Fruit fly (Drosophila melanogaster) whole organism, embryonic: ENCODE data around the gene beta4GalNAcTB.

ENCODE experiments used
- Antp ChIP-seq: fragments of 200-800 bp; sonication (Bioruptor generic); optimal IDR thresholded peaks from 3 replicates; lab custom pipeline; 2016; ENCODE audit warnings: missing biosample characterization, missing genetic modification characterization
- Asciz ChIP-seq: fragments of 200-800 bp; sonication (Bioruptor generic); optimal IDR thresholded peaks from 2 replicates; lab custom pipeline; 2017; ENCODE audit warnings: missing biosample characterization, mild to moderate bottlenecking, missing genetic modification characterization, missing genetic modification reagents
- B-H1 ChIP-seq: fragments of 200-800 bp; sonication (Bioruptor generic); IDR thresholded peaks from 3 replicates; pipeline ENCODE4 v1.3.6; 2022; ENCODE audit warnings: missing biosample characterization, missing genetic modification characterization
- C15 ChIP-seq: fragments of 200-800 bp; sonication (Bioruptor generic); IDR thresholded peaks from 3 replicates; pipeline ENCODE4 v1.3.6; 2022; ENCODE audit warnings: missing biosample characterization, missing genetic modification characterization
- CG12071 ChIP-seq: fragments of 200-800 bp; sonication (Bioruptor generic); optimal IDR thresholded peaks from 3 replicates; lab custom pipeline; 2018; ENCODE audit warnings: missing biosample characterization, mild to moderate bottlenecking, missing genetic modification characterization
- CG12299 ChIP-seq: fragments of 200-800 bp; sonication (Bioruptor generic); optimal IDR thresholded peaks from 2 replicates; lab custom pipeline; 2018; ENCODE audit warnings: missing biosample characterization, mild to moderate bottlenecking, missing genetic modification characterization
- CG12659 ChIP-seq: fragments of 200-800 bp; sonication (Bioruptor generic); optimal IDR thresholded peaks from 3 replicates; lab custom pipeline; 2017; ENCODE audit warnings: mild to moderate bottlenecking, missing biosample characterization, missing genetic modification reagents, missing genetic modification characterization
- CG12769 ChIP-seq: fragments of 200-800 bp; sonication (Bioruptor generic); optimal IDR thresholded peaks from 2 replicates; lab custom pipeline; 2019; ENCODE audit warnings: missing biosample characterization, mild to moderate bottlenecking, missing genetic modification characterization, moderate library complexity
- CG15011 ChIP-seq: fragments of 200-800 bp; sonication (Bioruptor generic); optimal IDR thresholded peaks from 3 replicates; lab custom pipeline; 2018; ENCODE audit warnings: missing biosample characterization, mild to moderate bottlenecking, missing genetic modification characterization
- CG15073 ChIP-seq: fragments of 200-800 bp; sonication (Bioruptor generic); optimal IDR thresholded peaks from 2 replicates; lab custom pipeline; 2016; ENCODE audit warnings: missing biosample characterization, missing genetic modification characterization
- CG16813 ChIP-seq: fragments of 200-800 bp; sonication (Bioruptor generic); IDR thresholded peaks from 3 replicates; pipeline ENCODE4 v1.3.6; 2022; ENCODE audit warnings: missing biosample characterization, missing genetic modification characterization; ENCODE audit not compliant: partially characterized antibody
- CG16815 ChIP-seq: fragments of 200-800 bp; sonication (Bioruptor generic); optimal IDR thresholded peaks from 3 replicates; lab custom pipeline; 2017; ENCODE audit warnings: missing biosample characterization, mild to moderate bottlenecking, missing genetic modification characterization
- CG18619 ChIP-seq: fragments of 200-800 bp; sonication (Bioruptor generic); optimal IDR thresholded peaks from 3 replicates; lab custom pipeline; 2017; ENCODE audit warnings: missing biosample characterization, mild to moderate bottlenecking, missing genetic modification characterization
- CG2116 ChIP-seq: fragments of 200-800 bp; sonication (Bioruptor generic); optimal IDR thresholded peaks from 3 replicates; lab custom pipeline; 2018; ENCODE audit warnings: missing biosample characterization, mild to moderate bottlenecking, missing genetic modification characterization
- CG2120 ChIP-seq: fragments of 200-800 bp; sonication (Bioruptor generic); optimal IDR thresholded peaks from 3 replicates; lab custom pipeline; 2016; ENCODE audit warnings: missing biosample characterization, missing genetic modification characterization
- CG2678 ChIP-seq: fragments of 200-800 bp; sonication (Bioruptor generic); optimal IDR thresholded peaks from 3 replicates; lab custom pipeline; 2019; ENCODE audit warnings: missing biosample characterization, mild to moderate bottlenecking, missing genetic modification characterization, moderate library complexity
- CG32767 ChIP-seq: fragments of 200-800 bp; sonication (Bioruptor generic); IDR thresholded peaks from 2 replicates; pipeline ENCODE4 v1.3.6; 2022; ENCODE audit warnings: missing biosample characterization, missing genetic modification characterization
- CG6683 ChIP-seq: fragments of 200-800 bp; sonication (Bioruptor generic); optimal IDR thresholded peaks from 2 replicates; lab custom pipeline; 2017; ENCODE audit warnings: missing biosample characterization, mild to moderate bottlenecking, missing genetic modification characterization, missing genetic modification reagents
- CG7987 ChIP-seq: fragments of 200-800 bp; sonication (Bioruptor generic); optimal IDR thresholded peaks from 2 replicates; lab custom pipeline; 2018; ENCODE audit warnings: missing biosample characterization, mild to moderate bottlenecking, missing genetic modification characterization, moderate library complexity
- CG9215 ChIP-seq: fragments of 200-800 bp; sonication (Bioruptor generic); IDR thresholded peaks from 2 replicates; pipeline ENCODE4 v1.3.6; 2022; ENCODE audit warnings: missing biosample characterization, missing genetic modification characterization
- CG9437 ChIP-seq: fragments of 200-800 bp; sonication (Bioruptor generic); optimal IDR thresholded peaks from 2 replicates; lab custom pipeline; 2018; ENCODE audit warnings: missing biosample characterization, mild to moderate bottlenecking, missing genetic modification characterization
- Dad ChIP-seq: fragments of 200-800 bp; sonication (Bioruptor generic); optimal IDR thresholded peaks from 3 replicates; lab custom pipeline; 2016; ENCODE audit warnings: missing biosample characterization, missing genetic modification characterization
- Dip3 ChIP-seq: fragments of 200-800 bp; sonication (Bioruptor generic); optimal IDR thresholded peaks from 3 replicates; lab custom pipeline; 2016; ENCODE audit warnings: missing biosample characterization, missing genetic modification characterization
- HLH54F ChIP-seq: fragments of 200-800 bp; sonication (Bioruptor generic); optimal IDR thresholded peaks from 3 replicates; lab custom pipeline; 2016; ENCODE audit warnings: missing biosample characterization, missing genetic modification characterization
- Lhr ChIP-seq: fragments of 200-800 bp; sonication (Bioruptor generic); optimal IDR thresholded peaks from 3 replicates; lab custom pipeline; 2017; ENCODE audit warnings: mild to moderate bottlenecking, missing biosample characterization, missing genetic modification reagents, missing genetic modification characterization
- Neu2 ChIP-seq: fragments of 200-800 bp; sonication (Bioruptor generic); optimal IDR thresholded peaks from 3 replicates; lab custom pipeline; 2016; ENCODE audit warnings: missing biosample characterization, missing genetic modification characterization, borderline replicate concordance
- Nf-YA ChIP-seq: fragments of 200-800 bp; sonication (Bioruptor generic); IDR thresholded peaks from 2 replicates; pipeline ENCODE4 v1.3.6; 2022; ENCODE audit warnings: missing biosample characterization, missing genetic modification characterization
- Oli ChIP-seq: fragments of 200-800 bp; sonication (Bioruptor generic); optimal IDR thresholded peaks from 2 replicates; lab custom pipeline; 2018; ENCODE audit warnings: missing biosample characterization, mild to moderate bottlenecking, missing genetic modification characterization, moderate library complexity
- Trl ChIP-seq, 3 experiments: fragments of >200 bp in 2 of 3; fragments of 200-800 bp in 1 of 3; sonication (Bioruptor generic) in 1 of 3; optimal IDR thresholded peaks; 2 replicates in 1 of 3; 3 replicates in 2 of 3; lab custom pipeline; 2016 to 2017; ENCODE audit warnings: missing biosample characterization in 1 of 3, missing genetic modification characterization in 1 of 3
- Xrp1 ChIP-seq: fragments of 200-800 bp; sonication (Bioruptor generic); IDR thresholded peaks from 2 replicates; pipeline ENCODE4 v1.3.6; 2022; ENCODE audit warnings: missing biosample characterization, missing genetic modification characterization
- bowl ChIP-seq: fragments of 200-800 bp; sonication (Bioruptor generic); IDR thresholded peaks from 2 replicates; pipeline ENCODE4 v1.3.6; 2022; ENCODE audit warnings: missing biosample characterization, missing genetic modification characterization
- cwo ChIP-seq: fragments of 200-800 bp; sonication (Bioruptor generic); optimal IDR thresholded peaks from 3 replicates; lab custom pipeline; 2017; ENCODE audit warnings: missing biosample characterization, missing genetic modification characterization, mild to moderate bottlenecking, moderate library complexity, missing genetic modification reagents
- dan ChIP-seq: fragments of 200-800 bp; sonication (Bioruptor generic); IDR thresholded peaks from 2 replicates; pipeline ENCODE4 v1.3.6; 2022; ENCODE audit warnings: missing biosample characterization, missing genetic modification characterization
- disco-r ChIP-seq: fragments of 200-800 bp; sonication (Bioruptor generic); optimal IDR thresholded peaks from 2 replicates; lab custom pipeline; 2016; ENCODE audit warnings: missing biosample characterization, missing genetic modification characterization
- ems ChIP-seq: fragments of 200-800 bp; sonication (Bioruptor generic); optimal IDR thresholded peaks from 3 replicates; lab custom pipeline; 2016; ENCODE audit warnings: missing biosample characterization, missing genetic modification characterization
- ewg ChIP-seq: fragments of 200-800 bp; sonication (Bioruptor generic); optimal IDR thresholded peaks from 3 replicates; lab custom pipeline; 2017; ENCODE audit warnings: mild to moderate bottlenecking, missing biosample characterization, missing genetic modification reagents, missing genetic modification characterization
- eyg ChIP-seq: fragments of 200-800 bp; sonication (Bioruptor generic); optimal IDR thresholded peaks from 3 replicates; lab custom pipeline; 2016; ENCODE audit warnings: missing biosample characterization, missing genetic modification characterization
- ftz-f1 ChIP-seq: fragments of 200-800 bp; sonication (Bioruptor generic); optimal IDR thresholded peaks from 2 replicates; lab custom pipeline; 2016; ENCODE audit warnings: missing biosample characterization, missing genetic modification characterization
- gcm ChIP-seq: fragments of 200-800 bp; sonication (Bioruptor generic); optimal IDR thresholded peaks from 2 replicates; lab custom pipeline; 2019; ENCODE audit warnings: missing biosample characterization, mild to moderate bottlenecking, missing genetic modification characterization, moderate library complexity
- ham ChIP-seq: fragments of 200-800 bp; sonication (Bioruptor generic); IDR thresholded peaks from 2 replicates; pipeline ENCODE4 v1.3.6; 2022; ENCODE audit warnings: missing biosample characterization, missing genetic modification characterization
- nerfin-1 ChIP-seq: fragments of 200-800 bp; sonication (Bioruptor generic); optimal IDR thresholded peaks from 3 replicates; lab custom pipeline; 2019; ENCODE audit warnings: missing biosample characterization, mild to moderate bottlenecking, missing genetic modification characterization, moderate library complexity
- pzg ChIP-seq: fragments of 200-800 bp; sonication (Bioruptor generic); optimal IDR thresholded peaks from 3 replicates; lab custom pipeline; 2018; ENCODE audit warnings: missing biosample characterization, mild to moderate bottlenecking, missing genetic modification characterization, moderate library complexity
- salm ChIP-seq: fragments of 200-800 bp; sonication (Bioruptor generic); optimal IDR thresholded peaks from 2 replicates; lab custom pipeline; 2018; ENCODE audit warnings: missing biosample characterization, mild to moderate bottlenecking, missing genetic modification characterization
- shn ChIP-seq: fragments of 200-800 bp; sonication (Bioruptor generic); optimal IDR thresholded peaks from 3 replicates; lab custom pipeline; 2016; ENCODE audit warnings: missing biosample characterization, missing genetic modification characterization
- sqz ChIP-seq: fragments of 200-800 bp; sonication (Bioruptor generic); optimal IDR thresholded peaks from 3 replicates; lab custom pipeline; 2018; ENCODE audit warnings: missing biosample characterization, mild to moderate bottlenecking, missing genetic modification characterization
- stwl ChIP-seq: fragments of 200-800 bp; sonication (Bioruptor generic); optimal IDR thresholded peaks from 3 replicates; lab custom pipeline; 2018; ENCODE audit warnings: missing biosample characterization, mild to moderate bottlenecking, missing genetic modification characterization, moderate library complexity
- tx ChIP-seq: fragments of 200-800 bp; sonication (Bioruptor generic); optimal IDR thresholded peaks from 2 replicates; lab custom pipeline; 2016; ENCODE audit warnings: missing biosample characterization, missing genetic modification characterization
- vnd ChIP-seq: fragments of 200-800 bp; sonication (Bioruptor generic); IDR thresholded peaks from 3 replicates; pipeline ENCODE4 v1.3.6; 2022; ENCODE audit warnings: missing biosample characterization, missing genetic modification characterization; ENCODE audit not compliant: partially characterized antibody
- zen2 ChIP-seq: fragments of 200-800 bp; sonication (Bioruptor generic); IDR thresholded peaks from 3 replicates; pipeline ENCODE4 v1.3.6; 2022; ENCODE audit warnings: missing biosample characterization, missing genetic modification characterization; ENCODE audit not compliant: partially characterized antibody

Gene beta4GalNAcTB

DNA sequence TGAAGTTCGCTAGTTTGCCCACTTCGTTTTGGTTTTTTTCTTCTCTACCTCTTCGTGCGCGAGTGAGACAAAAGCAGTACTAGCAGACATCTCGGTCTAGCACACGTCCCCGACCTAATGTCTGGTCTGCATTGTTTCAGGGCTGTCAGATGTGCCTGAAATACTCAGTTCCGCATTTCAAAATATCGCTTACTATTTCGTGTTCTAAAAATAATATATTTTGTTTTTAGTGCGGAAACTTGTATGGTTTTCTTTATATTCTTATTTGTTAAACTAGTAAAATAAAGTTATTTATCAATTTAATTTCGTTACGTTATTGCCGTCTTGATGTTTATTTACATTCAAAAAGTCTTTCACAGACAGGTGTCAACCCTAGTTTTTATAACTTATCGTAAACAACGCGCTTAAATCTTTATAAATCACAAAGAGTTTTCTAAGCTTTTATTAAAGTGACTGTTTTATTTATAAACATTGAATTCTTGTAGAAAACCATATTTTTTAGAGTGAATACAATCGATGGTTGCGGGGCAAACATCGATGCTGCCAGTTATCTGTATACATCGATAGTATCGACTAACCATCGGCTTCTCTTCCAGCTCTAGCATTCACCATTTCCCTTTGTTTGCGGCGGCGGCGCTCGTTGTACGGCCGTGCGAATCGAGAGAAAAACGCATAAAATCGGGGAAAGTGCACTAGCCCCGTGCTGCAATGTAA, 29.6 kb upstream of the beta4GalNAcTB start (continued):
- peak; percentile 61 for TF ChIP-seq CG12769 (tag; lab: Kevin White, UChicago)
- TF ChIP-seq CG12299 (tag; lab: Kevin White, UChicago): peak; percentile 66
- peak; percentile 64 for TF ChIP-seq CG16815 (GFP tag; lab: Kevin White, UChicago)
- peak; percentile 24 for TF ChIP-seq disco-r
- TF ChIP-seq Neu2: no peak
- TF ChIP-seq eyg (GFP tag; lab: Kevin White, UChicago): peak; percentile 31
- TF ChIP-seq Nf-YA (GFP tag; lab: Robert Waterston, UW): no peak
- TF ChIP-seq gcm (GFP tag; lab: Kevin White, UChicago): peak; percentile 10
- TF ChIP-seq CG6683 (GFP tag; lab: Kevin White, UChicago): peak; percentile 32
- TF ChIP-seq CG32767 (GFP tag; lab: Robert Waterston, UW): no peak
- TF ChIP-seq ewg (GFP tag; lab: Kevin White, UChicago): peak; percentile 12
- no peak for TF ChIP-seq Trl (optimal IDR thresholded peaks at IDR 0.05; lab: Kevin White, UChicago)
- TF ChIP-seq Trl (GFP tag; optimal IDR thresholded peaks at IDR 0.05; lab: Kevin White, UChicago): peak; percentile 65
- peak; percentile 17 for TF ChIP-seq Antp (GFP tag; lab: Kevin White, UChicago)
- TF ChIP-seq ham (GFP tag; lab: Robert Waterston, UW): no peak
- peak; percentile 31 for TF ChIP-seq Dad (GFP tag; lab: Kevin White, UChicago)
- TF ChIP-seq CG15011 (GFP tag; lab: Kevin White, UChicago): peak; percentile 63
- TF ChIP-seq cwo (GFP tag; lab: Kevin White, UChicago): peak; percentile 65
- peak; percentile 89 for TF ChIP-seq CG2678 (tag; lab: Kevin White, UChicago)
- TF ChIP-seq CG2116 (GFP tag; lab: Kevin White, UChicago): peak; percentile 78
- no peak for TF ChIP-seq CG12071
- TF ChIP-seq ftz-f1: peak; percentile 47
- TF ChIP-seq CG9215: no peak
- TF ChIP-seq shn (GFP tag; lab: Kevin White, UChicago): peak; percentile 56
- no peak for TF ChIP-seq salm (tag; lab: Kevin White, UChicago)
- TF ChIP-seq tx (GFP tag; lab: Kevin White, UChicago): peak; percentile 28
- TF ChIP-seq Xrp1 (GFP tag; lab: Robert Waterston, UW): no peak
- peak; percentile 46 for TF ChIP-seq Dip3 (GFP tag; lab: Kevin White, UChicago)
- peak; percentile 58 for TF ChIP-seq pzg (GFP tag; lab: Kevin White, UChicago)
- peak; percentile 77 for TF ChIP-seq CG18619 (GFP tag; lab: Kevin White, UChicago)
- TF ChIP-seq bowl: no peak
- TF ChIP-seq CG2120 (GFP tag; lab: Kevin White, UChicago): peak; percentile 74
- no peak for TF ChIP-seq C15 (GFP tag; lab: Robert Waterston, UW)
- no peak for TF ChIP-seq B-H1 (GFP tag; lab: Robert Waterston, UW)
- peak; percentile 81 for TF ChIP-seq CG9437
- TF ChIP-seq dan (GFP tag; lab: Robert Waterston, UW): no peak
- peak; percentile 74 for TF ChIP-seq CG12659 (GFP tag; lab: Kevin White, UChicago)
- no peak for TF ChIP-seq zen2
- TF ChIP-seq Asciz: peak; percentile 65
- peak; percentile 76 for TF ChIP-seq Oli (tag; lab: Kevin White, UChicago)
- TF ChIP-seq stwl: peak; percentile 22
- no peak for TF ChIP-seq CG15073 (GFP tag; lab: Kevin White, UChicago)
- peak; percentile 59 for TF ChIP-seq nerfin-1
- no peak for TF ChIP-seq vnd (GFP tag; lab: Robert Waterston, UW)
- TF ChIP-seq ems (GFP tag; lab: Kevin White, UChicago): peak; percentile 4
- peak; percentile 8 for TF ChIP-seq Lhr (GFP tag; lab: Kevin White, UChicago)
- no peak for TF ChIP-seq CG16813 (GFP tag; lab: Robert Waterston, UW)
- peak; percentile 33 for TF ChIP-seq CG7987 (GFP tag; lab: Kevin White, UChicago)
- peak; percentile 18 for TF ChIP-seq HLH54F (GFP tag; lab: Kevin White, UChicago)
- TF ChIP-seq sqz (GFP tag; lab: Kevin White, UChicago): peak; percentile 41
